Worm (Caenorhabditis elegans) whole organism, young adult: Measurements from ENCODE around the gene T07D3.9.

Experiments used
- C17E4.6 ChIP-seq: fragments of 200-800 bp; sonication (Bioruptor generic); IDR thresholded peaks from 2 replicates; pipeline ENCODE4 v1.3.6; 2022; ENCODE audit warnings: missing genetic modification reagents, missing genetic modification characterization, missing compliant biosample characterization
- Y53F4B.3 ChIP-seq: fragments of 200-800 bp; sonication (Bioruptor generic); IDR thresholded peaks from 2 replicates; pipeline ENCODE4 v1.3.6; 2022; ENCODE audit warnings: missing genetic modification reagents, missing genetic modification characterization, missing compliant biosample characterization
- hsf-1 ChIP-seq: fragments of 200-800 bp; sonication (Bioruptor generic); IDR thresholded peaks from 2 replicates; pipeline ENCODE4 v1.3.6; 2022; ENCODE audit warnings: missing genetic modification reagents, missing genetic modification characterization, missing compliant biosample characterization
- sea-2 ChIP-seq: fragments of 200-800 bp; sonication (Bioruptor generic); IDR thresholded peaks from 2 replicates; pipeline ENCODE4 v1.3.6; 2022; ENCODE audit warnings: missing genetic modification characterization, missing compliant biosample characterization

DNA sequence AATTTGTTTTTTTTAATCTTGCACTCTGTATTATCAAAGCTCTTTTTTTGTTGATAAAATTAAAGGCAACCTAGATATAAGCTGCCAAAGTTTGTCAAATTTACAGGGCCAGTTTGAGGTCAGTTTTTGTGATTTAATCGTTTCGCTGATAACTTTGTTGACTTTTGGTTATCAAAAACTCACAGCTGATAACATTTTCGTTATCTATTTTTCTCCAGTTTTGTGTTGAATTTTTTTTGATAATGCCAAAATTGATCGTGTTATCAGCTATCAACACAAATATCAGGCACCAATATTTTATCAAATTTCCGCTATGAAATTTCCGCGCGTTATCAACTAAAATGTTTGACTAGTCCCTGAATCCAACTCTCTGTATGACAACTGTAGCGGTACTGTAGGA lies 14.5 kb upstream of the T07D3.9 start:
- TF ChIP-seq C17E4.6 (GFP tag; lab: Robert Waterston, UW), result no peak
- no peak for TF ChIP-seq hsf-1 (GFP tag; lab: Robert Waterston, UW)
- no peak for TF ChIP-seq Y53F4B.3 (GFP tag; lab: Robert Waterston, UW)
- no peak for TF ChIP-seq sea-2 (GFP tag; lab: Robert Waterston, UW)
